Worm (Caenorhabditis elegans) whole organism, L3 larva: ENCODE measurements around the gene F35F10.13.

Experiments
- ceh-16 ChIP-seq: sonication (generic microtip); optimal IDR thresholded peaks from 2 replicates; lab custom pipeline; 2017; ENCODE audit warnings: missing biosample characterization, missing genetic modification characterization
- elt-3 ChIP-seq, 3 experiments: fragments of 150-350 bp in 1 of 3; sonication (generic microtip) in 2 of 3; optimal IDR thresholded peaks; 2 replicates in 2 of 3; 4 replicates in 1 of 3; lab custom pipeline; 2014 to 2017; ENCODE audit warnings: missing biosample characterization in 3 of 3, missing genetic modification characterization in 3 of 3
- fkh-10 ChIP-seq: sonication (generic microtip); optimal IDR thresholded peaks from 2 replicates; lab custom pipeline; 2017; ENCODE audit warnings: missing biosample characterization, missing genetic modification reagents, missing genetic modification characterization
- lin-39 ChIP-seq: fragments of 150-350 bp; optimal IDR thresholded peaks from 2 replicates; lab custom pipeline; 2018; ENCODE audit warnings: missing biosample characterization, missing genetic modification reagents, missing genetic modification characterization
- nhr-67 ChIP-seq: fragments of 150-350 bp; optimal IDR thresholded peaks from 2 replicates; lab custom pipeline; 2014; ENCODE audit warnings: missing biosample characterization, missing genetic modification characterization
- nhr-76 ChIP-seq: fragments of 150-350 bp; sonication (generic microtip); optimal IDR thresholded peaks from 5 replicates; lab custom pipeline; 2014; ENCODE audit warnings: missing biosample characterization, missing genetic modification characterization
- pha-4 ChIP-seq: fragments of 150-350 bp; optimal IDR thresholded peaks from 2 replicates; lab custom pipeline; 2014; ENCODE audit warnings: missing biosample characterization, missing genetic modification reagents, missing genetic modification characterization

DNA sequence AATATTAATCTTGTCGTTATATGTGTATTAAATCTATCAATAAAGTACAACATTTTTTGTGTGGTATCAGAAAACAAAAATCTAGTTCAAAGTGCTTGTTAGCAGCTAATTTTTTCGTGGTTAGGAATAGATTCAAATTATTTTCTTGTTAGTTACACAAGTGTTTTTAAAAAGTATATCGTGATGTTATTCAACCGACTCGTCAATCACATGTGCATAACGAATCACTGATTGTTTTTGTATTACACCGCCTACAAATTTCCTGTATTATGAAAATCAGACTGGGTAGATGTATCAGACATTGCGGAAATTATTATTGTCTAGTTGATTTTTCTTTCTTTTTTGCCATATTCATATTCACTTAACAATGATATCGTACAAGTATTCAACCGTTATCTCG lies 35.9 kb downstream of the F35F10.13 start, which contains the start of gene str-64:
- TF ChIP-seq nhr-67 (no peak), fkh-10 (GFP tag; lab: Kevin White, UChicago) (no peak), nhr-76 (tag; lab: Kevin White, UChicago) (no peak), ceh-16 (no peak), pha-4 (tag; lab: Kevin White, UChicago) (no peak), elt-3 (tag; optimal IDR thresholded peaks at IDR 0.05; lab: Kevin White, UChicago) (no peak), lin-39 (tag; lab: Kevin White, UChicago) (no peak)
